Fruit fly (Drosophila melanogaster) whole organism, prepupa: ENCODE results near the gene CG31195.

ENCODE experiments used
- CG1621 ChIP-seq: fragments of 200-800 bp; sonication (Bioruptor generic); optimal IDR thresholded peaks from 3 replicates; lab custom pipeline; 2018; ENCODE audit warnings: missing biosample characterization, mild to moderate bottlenecking, missing genetic modification characterization
- CG4318 ChIP-seq: fragments of 200-800 bp; sonication (Bioruptor generic); optimal IDR thresholded peaks from 3 replicates; lab custom pipeline; 2017; ENCODE audit warnings: missing biosample characterization, mild to moderate bottlenecking, missing genetic modification characterization
- CG8319 ChIP-seq: fragments of 200-800 bp; sonication (Bioruptor generic); optimal IDR thresholded peaks from 3 replicates; lab custom pipeline; 2016; ENCODE audit warnings: missing biosample characterization, missing genetic modification characterization
- achi ChIP-seq: fragments of 200-800 bp; sonication (Bioruptor generic); optimal IDR thresholded peaks from 3 replicates; lab custom pipeline; 2016; ENCODE audit warnings: missing biosample characterization, missing genetic modification characterization

DNA sequence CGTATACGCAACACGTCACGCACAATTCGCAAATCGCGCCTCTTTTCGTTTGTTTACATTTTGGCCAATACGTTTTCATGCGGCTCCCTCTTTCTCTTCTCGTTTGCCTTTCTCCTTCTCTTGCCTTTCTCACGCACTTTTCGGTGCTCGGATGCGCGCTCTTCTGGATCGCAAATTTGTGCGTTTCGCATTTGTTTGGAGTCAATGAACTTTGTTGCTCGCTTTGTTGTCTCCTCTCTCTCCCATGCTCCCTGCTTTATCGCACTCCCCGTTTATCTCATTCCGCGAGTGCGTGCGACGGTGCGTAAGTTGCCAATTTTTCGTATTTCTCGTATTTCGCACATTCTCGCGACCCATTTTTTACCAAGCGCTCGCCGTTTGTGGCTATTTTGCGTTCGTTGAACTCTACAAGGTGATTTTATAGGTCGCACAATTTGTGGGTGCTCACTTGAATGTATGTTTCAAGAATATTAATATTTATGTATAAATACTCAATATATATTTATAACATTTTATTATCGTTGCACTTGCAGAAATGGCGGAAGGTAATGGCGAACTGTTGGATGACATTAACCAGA is 29.1 kb upstream of the CG31195 start:
- no peak for TF ChIP-seq CG1621
- no peak for TF ChIP-seq CG4318
- TF ChIP-seq CG8319 (GFP tag; lab: Kevin White, UChicago), result no peak
- TF ChIP-seq achi (GFP tag; lab: Kevin White, UChicago), result no peak
